Fruit fly (Drosophila melanogaster) whole organism, embryonic: ENCODE data around the gene Bem46.

Experiments
- Bteb2 ChIP-seq: fragments of 200-800 bp; sonication (Bioruptor generic); optimal IDR thresholded peaks from 2 replicates; lab custom pipeline; 2016; ENCODE audit warnings: missing biosample characterization, missing genetic modification characterization
- CG11560 ChIP-seq: fragments of 200-800 bp; sonication (Bioruptor generic); IDR thresholded peaks from 3 replicates; pipeline ENCODE4 v1.3.6; 2022; ENCODE audit warnings: missing biosample characterization, missing genetic modification characterization
- CG1233 ChIP-seq: fragments of 200-800 bp; sonication (Bioruptor generic); optimal IDR thresholded peaks from 4 replicates; lab custom pipeline; 2018; ENCODE audit warnings: missing biosample characterization, mild to moderate bottlenecking, missing genetic modification characterization
- CG12659 ChIP-seq: fragments of 200-800 bp; sonication (Bioruptor generic); optimal IDR thresholded peaks from 3 replicates; lab custom pipeline; 2017; ENCODE audit warnings: mild to moderate bottlenecking, missing biosample characterization, missing genetic modification reagents, missing genetic modification characterization
- CG12769 ChIP-seq: fragments of 200-800 bp; sonication (Bioruptor generic); optimal IDR thresholded peaks from 2 replicates; lab custom pipeline; 2019; ENCODE audit warnings: missing biosample characterization, mild to moderate bottlenecking, missing genetic modification characterization, moderate library complexity
- CG13287 ChIP-seq: fragments of 200-800 bp; sonication (Bioruptor generic); IDR thresholded peaks from 2 replicates; pipeline ENCODE4 v1.3.6; 2022; ENCODE audit warnings: missing biosample characterization, missing genetic modification characterization; ENCODE audit not compliant: partially characterized antibody
- CG13775 ChIP-seq: fragments of 200-800 bp; sonication (Bioruptor generic); optimal IDR thresholded peaks from 3 replicates; lab custom pipeline; 2017; ENCODE audit warnings: missing biosample characterization, mild to moderate bottlenecking, missing genetic modification characterization
- CG14710 ChIP-seq: fragments of 200-800 bp; sonication (Bioruptor generic); optimal IDR thresholded peaks from 3 replicates; lab custom pipeline; 2019; ENCODE audit warnings: missing biosample characterization, mild to moderate bottlenecking, missing genetic modification characterization, moderate library complexity
- CG15514 ChIP-seq: fragments of 200-800 bp; sonication (Bioruptor generic); optimal IDR thresholded peaks from 3 replicates; lab custom pipeline; 2017; ENCODE audit warnings: missing biosample characterization, missing genetic modification characterization, mild to moderate bottlenecking, moderate library complexity, missing genetic modification reagents
- CG17186 ChIP-seq: fragments of 200-800 bp; sonication (Bioruptor generic); optimal IDR thresholded peaks from 3 replicates; lab custom pipeline; 2017; ENCODE audit warnings: missing biosample characterization, missing genetic modification reagents, missing genetic modification characterization
- CG2678 ChIP-seq: fragments of 200-800 bp; sonication (Bioruptor generic); optimal IDR thresholded peaks from 3 replicates; lab custom pipeline; 2019; ENCODE audit warnings: missing biosample characterization, mild to moderate bottlenecking, missing genetic modification characterization, moderate library complexity
- CG30020 ChIP-seq: fragments of 200-800 bp; optimal IDR thresholded peaks from 2 replicates; lab custom pipeline; 2019; ENCODE audit warnings: missing biosample characterization, mild to moderate bottlenecking, missing genetic modification characterization, moderate library complexity
- CG32532 ChIP-seq: fragments of 200-800 bp; sonication (Bioruptor generic); IDR thresholded peaks from 2 replicates; pipeline ENCODE4 v1.3.6; 2022; ENCODE audit warnings: missing biosample characterization, missing genetic modification characterization
- CG34376 ChIP-seq: fragments of 200-800 bp; sonication (Bioruptor generic); optimal IDR thresholded peaks from 2 replicates; lab custom pipeline; 2018; ENCODE audit warnings: missing biosample characterization, mild to moderate bottlenecking, missing genetic modification characterization
- CG4617 ChIP-seq: fragments of 200-800 bp; sonication (Bioruptor generic); optimal IDR thresholded peaks from 3 replicates; lab custom pipeline; 2016; ENCODE audit warnings: missing biosample characterization, missing genetic modification characterization, borderline replicate concordance
- CG6175 ChIP-seq: fragments of 200-800 bp; sonication (Bioruptor generic); IDR thresholded peaks from 3 replicates; pipeline ENCODE4 v1.3.6; 2022; ENCODE audit warnings: missing biosample characterization, missing genetic modification characterization
- CG6272 ChIP-seq: fragments of 200-800 bp; sonication (Bioruptor generic); IDR thresholded peaks from 2 replicates; pipeline ENCODE4 v1.3.6; 2022; ENCODE audit warnings: missing biosample characterization, missing genetic modification characterization
- CG6765 ChIP-seq: fragments of 200-800 bp; sonication (Bioruptor generic); optimal IDR thresholded peaks from 3 replicates; lab custom pipeline; 2017; ENCODE audit warnings: missing biosample characterization, mild to moderate bottlenecking, missing genetic modification characterization
- CG8924 ChIP-seq: fragments of 200-800 bp; optimal IDR thresholded peaks from 3 replicates; lab custom pipeline; 2019; ENCODE audit warnings: missing biosample characterization, mild to moderate bottlenecking, missing genetic modification characterization, moderate library complexity
- CG9797 ChIP-seq: fragments of 200-800 bp; sonication (Bioruptor generic); optimal IDR thresholded peaks from 3 replicates; lab custom pipeline; 2018; ENCODE audit warnings: missing biosample characterization, mild to moderate bottlenecking, missing genetic modification characterization
- Dbx ChIP-seq: fragments of 200-800 bp; sonication (Bioruptor generic); IDR thresholded peaks from 3 replicates; pipeline ENCODE4 v1.3.6; 2022; ENCODE audit warnings: missing biosample characterization, missing genetic modification characterization
- Dip2 ChIP-seq: fragments of 200-800 bp; sonication (Bioruptor generic); IDR thresholded peaks from 2 replicates; pipeline ENCODE4 v1.3.6; 2022; ENCODE audit warnings: missing biosample characterization, missing genetic modification characterization
- Dll ChIP-seq: fragments of 200-800 bp; sonication (Bioruptor generic); IDR thresholded peaks from 4 replicates; pipeline ENCODE4 v1.3.6; 2022; ENCODE audit warnings: missing biosample characterization, missing genetic modification characterization; ENCODE audit not compliant: partially characterized antibody
- Dp ChIP-seq: fragments of 200-800 bp; sonication (Bioruptor generic); optimal IDR thresholded peaks from 2 replicates; lab custom pipeline; 2018; ENCODE audit warnings: missing biosample characterization, mild to moderate bottlenecking, missing genetic modification characterization, moderate library complexity
- HHEX ChIP-seq: fragments of 200-800 bp; sonication (Bioruptor generic); optimal IDR thresholded peaks from 3 replicates; lab custom pipeline; 2017; ENCODE audit warnings: missing biosample characterization, mild to moderate bottlenecking, missing genetic modification characterization, missing genetic modification reagents
- Hmr ChIP-seq: fragments of 200-800 bp; sonication (Bioruptor generic); optimal IDR thresholded peaks from 3 replicates; lab custom pipeline; 2017; ENCODE audit warnings: mild to moderate bottlenecking, missing biosample characterization, missing genetic modification reagents, missing genetic modification characterization
- MESR4 ChIP-seq: fragments of 200-800 bp; sonication (Bioruptor generic); optimal IDR thresholded peaks from 2 replicates; lab custom pipeline; 2018; ENCODE audit warnings: missing biosample characterization, mild to moderate bottlenecking, missing genetic modification characterization, moderate library complexity
- NC2β ChIP-seq: fragments of 200-800 bp; sonication (Bioruptor generic); optimal IDR thresholded peaks from 2 replicates; lab custom pipeline; 2016; ENCODE audit warnings: missing biosample characterization, missing genetic modification characterization
- Nf-YA ChIP-seq: fragments of 200-800 bp; sonication (Bioruptor generic); IDR thresholded peaks from 2 replicates; pipeline ENCODE4 v1.3.6; 2022; ENCODE audit warnings: missing biosample characterization, missing genetic modification characterization
- NfI ChIP-seq: fragments of 200-800 bp; sonication (Bioruptor generic); optimal IDR thresholded peaks from 3 replicates; lab custom pipeline; 2018; ENCODE audit warnings: missing biosample characterization, mild to moderate bottlenecking, missing genetic modification characterization, moderate library complexity
- Oaz ChIP-seq: fragments of 200-800 bp; sonication (Bioruptor generic); IDR thresholded peaks from 2 replicates; pipeline ENCODE4 v1.3.6; 2022; ENCODE audit warnings: missing biosample characterization, missing genetic modification characterization
- Rx ChIP-seq: fragments of 200-800 bp; sonication (Bioruptor generic); IDR thresholded peaks from 2 replicates; pipeline ENCODE4 v1.3.6; 2022; ENCODE audit warnings: missing biosample characterization, missing genetic modification characterization
- Scr ChIP-seq: fragments of 200-800 bp; sonication (Bioruptor generic); IDR thresholded peaks from 2 replicates; pipeline ENCODE4 v1.3.6; 2022; ENCODE audit warnings: missing biosample characterization, missing genetic modification characterization; ENCODE audit not compliant: partially characterized antibody
- Sox102F ChIP-seq: fragments of 200-800 bp; sonication (Bioruptor generic); optimal IDR thresholded peaks from 2 replicates; lab custom pipeline; 2018; ENCODE audit warnings: missing biosample characterization, mild to moderate bottlenecking, missing genetic modification characterization, moderate library complexity
- Tbp ChIP-seq: fragments of >200 bp; optimal IDR thresholded peaks from 2 replicates; lab custom pipeline; 2018; ENCODE audit warnings: missing biosample characterization, missing genetic modification characterization
- YL-1 ChIP-seq: fragments of 200-800 bp; sonication (Bioruptor generic); optimal IDR thresholded peaks from 3 replicates; lab custom pipeline; 2017; ENCODE audit warnings: missing biosample characterization, mild to moderate bottlenecking, missing genetic modification characterization
- ara ChIP-seq: fragments of 200-800 bp; sonication (Bioruptor generic); IDR thresholded peaks from 2 replicates; pipeline ENCODE4 v1.3.6; 2022; ENCODE audit warnings: missing biosample characterization, missing genetic modification characterization
- bigmax ChIP-seq: fragments of 200-800 bp; sonication (Bioruptor generic); optimal IDR thresholded peaks from 2 replicates; lab custom pipeline; 2018; ENCODE audit warnings: missing biosample characterization, mild to moderate bottlenecking, missing genetic modification characterization
- dmrt11E ChIP-seq: fragments of 200-800 bp; sonication (Bioruptor generic); optimal IDR thresholded peaks from 3 replicates; lab custom pipeline; 2018; ENCODE audit warnings: missing biosample characterization, mild to moderate bottlenecking, missing genetic modification characterization, moderate library complexity
- exex ChIP-seq: fragments of 200-800 bp; sonication (Bioruptor generic); optimal IDR thresholded peaks from 4 replicates; lab custom pipeline; 2018; ENCODE audit warnings: missing biosample characterization, mild to moderate bottlenecking, missing genetic modification characterization, moderate library complexity
- gcm2 ChIP-seq: fragments of 200-800 bp; sonication (Bioruptor generic); optimal IDR thresholded peaks from 2 replicates; lab custom pipeline; 2016; ENCODE audit warnings: missing biosample characterization, missing genetic modification characterization
- gem ChIP-seq: fragments of 200-800 bp; sonication (Bioruptor generic); optimal IDR thresholded peaks from 2 replicates; lab custom pipeline; 2019; ENCODE audit warnings: missing biosample characterization, mild to moderate bottlenecking, missing genetic modification characterization, moderate library complexity
- sens ChIP-seq: fragments of 200-800 bp; sonication (Bioruptor generic); peaks from one replicate; lab custom pipeline; 2016; ENCODE audit warnings: missing biosample characterization, missing genetic modification characterization
- sim ChIP-seq: fragments of 200-800 bp; sonication (Bioruptor generic); IDR thresholded peaks from 2 replicates; pipeline ENCODE4 v1.3.6; 2022; ENCODE audit warnings: missing biosample characterization, missing genetic modification characterization
- sob ChIP-seq: fragments of 200-800 bp; sonication (Bioruptor generic); IDR thresholded peaks from 2 replicates; pipeline ENCODE4 v1.3.6; 2022; ENCODE audit warnings: missing biosample characterization, missing genetic modification characterization
- tgo ChIP-seq: fragments of 200-800 bp; sonication (Bioruptor generic); IDR thresholded peaks from 3 replicates; pipeline ENCODE4 v1.3.6; 2022; ENCODE audit warnings: missing biosample characterization, missing genetic modification characterization
- tll ChIP-seq, 2 experiments: fragments of 200-800 bp in 1 of 2; fragments of >200 bp in 1 of 2; sonication (Bioruptor generic) in 1 of 2; optimal IDR thresholded peaks; 2 replicates each; lab custom pipeline; 2017 to 2019; ENCODE audit warnings: missing biosample characterization in 2 of 2, missing genetic modification characterization in 2 of 2, mild to moderate bottlenecking in 1 of 2, moderate library complexity in 1 of 2
- trem ChIP-seq: fragments of 200-800 bp; optimal IDR thresholded peaks from 3 replicates; lab custom pipeline; 2019; ENCODE audit warnings: missing biosample characterization, mild to moderate bottlenecking, missing genetic modification characterization, moderate library complexity
- vfl ChIP-seq: fragments of 200-800 bp; sonication (Bioruptor generic); optimal IDR thresholded peaks from 2 replicates; lab custom pipeline; 2016; ENCODE audit warnings: missing biosample characterization, missing genetic modification characterization
- vvl ChIP-seq: fragments of 200-800 bp; sonication (Bioruptor generic); IDR thresholded peaks from 2 replicates; pipeline ENCODE4 v1.3.6; 2022; ENCODE audit warnings: missing biosample characterization, missing genetic modification characterization
- wor ChIP-seq: fragments of 200-800 bp; sonication (Bioruptor generic); IDR thresholded peaks from 2 replicates; pipeline ENCODE4 v1.3.6; 2022; ENCODE audit warnings: missing biosample characterization, missing genetic modification characterization

Gene Bem46

DNA sequence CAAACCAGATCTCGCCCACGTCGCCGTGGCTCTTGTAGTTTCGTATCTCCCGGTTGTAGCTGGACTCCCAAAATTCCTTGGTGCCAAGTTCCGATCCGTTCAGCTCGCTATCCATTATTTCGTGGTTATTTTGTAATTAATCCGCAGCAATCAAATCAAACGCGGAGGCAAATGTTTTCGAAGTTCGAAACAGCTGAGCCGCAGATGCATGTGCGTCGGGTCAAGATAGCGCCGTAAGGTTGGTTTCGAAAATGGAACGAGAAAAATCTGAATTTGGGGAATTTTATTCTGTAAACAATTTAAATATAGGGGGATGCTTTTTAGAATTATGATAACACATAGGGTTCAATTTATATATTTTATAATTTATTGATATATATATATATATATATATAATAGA is 8.8 kb upstream of the Bem46 start, which contains the start of gene CG9643 (continued):
- TF ChIP-seq CG9797 (GFP tag; lab: Kevin White, UChicago) = peak; percentile 26
- TF ChIP-seq CG30020 (tag; lab: Kevin White, UChicago) = peak; percentile 96
- TF ChIP-seq Scr (GFP tag; lab: Robert Waterston, UW) = peak; percentile 40; the same call in 1 of the 2 replicates
- peak; percentile 46 for TF ChIP-seq trem (tag; lab: Kevin White, UChicago)
- TF ChIP-seq wor (GFP tag; lab: Robert Waterston, UW) = no peak
- TF ChIP-seq CG8924 (tag; lab: Kevin White, UChicago) = peak; percentile 44
- peak; percentile 68 for TF ChIP-seq CG15514 (GFP tag; lab: Kevin White, UChicago)
- TF ChIP-seq Bteb2 (GFP tag; lab: Kevin White, UChicago) = no peak
- no peak for TF ChIP-seq Hmr
- peak; percentile 44 for TF ChIP-seq CG13287 (GFP tag; lab: Robert Waterston, UW)
- no peak for TF ChIP-seq Oaz (GFP tag; lab: Robert Waterston, UW)
- TF ChIP-seq CG13775 (GFP tag; lab: Kevin White, UChicago) = peak; percentile 7
- no peak for TF ChIP-seq sob (GFP tag; lab: Robert Waterston, UW)
- TF ChIP-seq CG6175 = no peak
- TF ChIP-seq CG6765 (GFP tag; lab: Kevin White, UChicago) = no peak
- no peak for TF ChIP-seq Tbp (GFP tag; lab: Kevin White, UChicago)
- no peak for TF ChIP-seq Dip2 (GFP tag; lab: Robert Waterston, UW)
- peak; percentile 74 for TF ChIP-seq CG17186 (GFP tag; lab: Kevin White, UChicago)
- TF ChIP-seq CG6272 = no peak
- TF ChIP-seq sens (GFP tag; lab: Kevin White, UChicago) = no peak
- 0 out of 4 replicates have a peak, but pooled peaks have one; percentile 43 for TF ChIP-seq Dll (GFP tag; lab: Robert Waterston, UW)
- no peak for TF ChIP-seq bigmax (GFP tag; lab: Kevin White, UChicago)
- TF ChIP-seq YL-1 (GFP tag; lab: Kevin White, UChicago) = peak; percentile 80
- peak; percentile 47 for TF ChIP-seq CG4617
- TF ChIP-seq CG14710 = peak; percentile 50
- no peak for TF ChIP-seq Dbx (GFP tag; lab: Robert Waterston, UW)
- TF ChIP-seq dmrt11E (tag; lab: Kevin White, UChicago) = no peak
- TF ChIP-seq CG11560 (tag; lab: Robert Waterston, UW) = no peak
- no peak for TF ChIP-seq ara (GFP tag; lab: Robert Waterston, UW)
- no peak for TF ChIP-seq sim (GFP tag; lab: Robert Waterston, UW)
- peak; percentile 64 for TF ChIP-seq CG12659
- no peak for TF ChIP-seq Nf-YA (GFP tag; lab: Robert Waterston, UW)
- no peak for TF ChIP-seq CG2678 (tag; lab: Kevin White, UChicago)
- no peak for TF ChIP-seq Sox102F
- TF ChIP-seq Rx (GFP tag; lab: Robert Waterston, UW) = no peak
- no peak for TF ChIP-seq NfI (GFP tag; lab: Kevin White, UChicago)
- TF ChIP-seq CG32532 (GFP tag; lab: Robert Waterston, UW) = no peak
- TF ChIP-seq gcm2 (GFP tag; lab: Kevin White, UChicago) = no peak
- TF ChIP-seq NC2β (GFP tag; lab: Kevin White, UChicago) = no peak
- peak; percentile 61 for TF ChIP-seq MESR4 (GFP tag; lab: Kevin White, UChicago)
- peak; percentile 73 for TF ChIP-seq Dp
- no peak for TF ChIP-seq vvl
- no peak for TF ChIP-seq exex (tag; lab: Kevin White, UChicago)
- no peak for TF ChIP-seq gem (tag; lab: Kevin White, UChicago)
- TF ChIP-seq CG1233 (GFP tag; lab: Kevin White, UChicago) = no peak
- no peak for TF ChIP-seq CG34376 (GFP tag; lab: Kevin White, UChicago)
- TF ChIP-seq vfl (GFP tag; lab: Kevin White, UChicago) = no peak
- no peak for TF ChIP-seq tgo (GFP tag; lab: Robert Waterston, UW)
- TF ChIP-seq HHEX (GFP tag; lab: Kevin White, UChicago) = no peak
- TF ChIP-seq tll (GFP tag; optimal IDR thresholded peaks at IDR 0.05; lab: Kevin White, UChicago) = no peak
- TF ChIP-seq CG12769 (tag; lab: Kevin White, UChicago) = no peak
